Fruit fly (Drosophila melanogaster): ENCODE data around the gene IntS10.
A peak's percentile ranks its signal among the peaks of the same experiment; 100 is the strongest.

The IntS10 gene

dm6 chr3L:3809943-3810342 is 3.4 kb downstream of the IntS10 start, which contains the start of gene CG32262:
CG32262 (minus strand) TSS chr3L:3810196.
- peak; percentile 0 for TF ChIP-seq noc (tag; optimal IDR thresholded peaks at IDR 0.05)

dm6 chr3L:3811089-3811488 is 4.6 kb downstream of the IntS10 start, which contains the start of the genes CG32263 and PIG-B:
CG32263 (minus strand) TSS chr3L:3811114.
PIG-B (plus strand) TSS chr3L:3811263.
- TF ChIP-seq noc (tag; optimal IDR thresholded peaks at IDR 0.05), result no peak

DNA sequence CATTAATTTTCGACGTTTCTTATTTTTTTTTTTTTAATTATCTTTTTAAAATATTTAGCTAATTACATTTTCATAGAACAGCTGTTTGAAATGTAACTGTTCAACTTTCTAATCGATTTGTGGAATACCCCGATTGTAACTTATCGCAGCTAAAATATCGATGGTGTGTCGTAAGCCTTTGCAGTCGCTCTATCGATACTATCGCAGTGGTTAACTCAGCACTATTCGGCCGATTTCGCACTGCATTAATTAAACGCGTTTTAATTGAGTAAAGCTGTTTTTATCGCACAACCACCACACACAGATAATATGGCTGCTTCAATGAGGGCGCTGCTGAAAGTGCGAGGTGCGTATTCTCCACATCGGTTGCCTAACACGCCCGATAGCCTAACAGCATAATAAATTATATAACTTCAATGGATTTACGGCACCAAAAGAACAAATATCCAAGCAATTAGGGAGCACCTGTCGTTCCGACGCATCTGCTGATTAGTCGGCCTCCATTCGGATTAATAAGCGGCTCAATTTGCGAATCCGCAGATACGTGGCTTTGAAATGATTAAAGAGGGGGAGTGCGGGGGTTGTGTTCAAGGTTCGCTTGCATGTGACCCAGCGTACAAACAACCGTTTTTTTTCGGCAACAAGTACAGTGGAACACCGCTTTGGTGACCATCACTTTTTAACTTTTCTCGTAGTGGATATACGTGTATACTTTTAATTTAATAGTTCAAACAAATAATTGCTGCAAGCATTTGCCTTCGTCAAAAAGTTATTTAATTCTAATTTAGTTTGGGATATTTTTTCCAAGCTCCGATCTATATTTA is 7.7 kb downstream of the IntS10 start, which contains the start of gene Scsalpha1:
Gene Scsalpha1, plus strand, starts transcription at position 202 of the 824 bp plus-strand sequence.
- peak; percentile 43 for TF ChIP-seq noc (tag; optimal IDR thresholded peaks at IDR 0.05)

DNA sequence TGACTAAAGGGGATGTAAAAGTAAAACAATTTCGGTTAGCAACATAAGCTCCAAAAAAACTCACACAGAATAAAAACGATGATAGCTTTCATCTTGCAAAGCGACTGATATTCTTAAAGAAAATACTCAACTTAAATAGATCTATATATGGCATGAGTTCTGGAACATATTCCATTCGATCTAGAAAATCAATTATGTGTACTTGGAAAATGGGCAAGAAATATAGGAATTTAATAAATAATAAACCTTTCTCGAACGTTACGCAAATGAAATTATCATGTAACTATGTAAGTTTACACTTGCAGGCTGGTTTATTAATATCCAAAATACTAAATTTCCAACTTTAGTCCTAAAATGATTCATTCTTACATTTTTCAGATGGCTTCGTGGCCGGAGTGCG is 9.7 kb downstream of the IntS10 start, which contains the start of gene Acp63F:
Gene Acp63F, minus strand, starts transcription at position 101 of the 400 bp plus-strand sequence.
- TF ChIP-seq noc (tag; optimal IDR thresholded peaks at IDR 0.05), result no peak

DNA sequence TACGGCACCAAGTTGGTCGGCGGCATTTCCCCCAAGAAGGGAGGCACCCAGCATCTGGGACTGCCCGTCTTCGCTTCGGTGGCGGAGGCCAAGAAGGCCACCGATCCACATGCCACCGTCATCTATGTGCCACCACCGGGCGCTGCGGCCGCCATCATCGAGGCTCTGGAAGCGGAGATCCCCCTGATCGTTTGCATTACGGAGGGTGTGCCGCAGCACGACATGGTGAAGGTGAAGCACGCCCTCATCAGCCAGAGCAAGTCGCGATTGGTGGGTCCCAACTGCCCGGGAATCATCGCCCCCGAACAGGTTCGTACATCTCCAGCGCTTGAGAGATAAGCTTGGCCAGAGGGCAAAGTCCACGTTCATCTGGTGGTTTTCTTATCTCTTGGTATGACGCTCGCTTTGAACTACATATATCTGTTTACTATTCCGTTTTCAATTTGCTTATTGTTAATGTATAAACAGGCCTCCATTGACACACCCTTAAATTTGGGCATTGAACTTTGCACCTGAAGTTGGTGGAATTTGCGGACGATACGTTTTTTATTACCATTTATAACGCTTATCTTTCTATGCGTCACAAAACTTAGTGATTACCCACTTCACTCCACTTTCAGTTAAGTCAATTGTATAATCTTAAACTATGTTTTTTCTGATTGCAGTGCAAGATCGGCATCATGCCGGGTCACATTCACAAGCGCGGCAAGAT is 10.4 kb downstream of the IntS10 start:
- TF ChIP-seq noc (tag; optimal IDR thresholded peaks at IDR 0.05), result peak; percentile 53

dm6 chr3L:3818566-3819325 is 12.2 kb downstream of the IntS10 start, which contains the start of gene enc:
enc (plus strand) TSS chr3L:3818679.
- TF ChIP-seq noc (tag; optimal IDR thresholded peaks at IDR 0.05), result no peak

DNA sequence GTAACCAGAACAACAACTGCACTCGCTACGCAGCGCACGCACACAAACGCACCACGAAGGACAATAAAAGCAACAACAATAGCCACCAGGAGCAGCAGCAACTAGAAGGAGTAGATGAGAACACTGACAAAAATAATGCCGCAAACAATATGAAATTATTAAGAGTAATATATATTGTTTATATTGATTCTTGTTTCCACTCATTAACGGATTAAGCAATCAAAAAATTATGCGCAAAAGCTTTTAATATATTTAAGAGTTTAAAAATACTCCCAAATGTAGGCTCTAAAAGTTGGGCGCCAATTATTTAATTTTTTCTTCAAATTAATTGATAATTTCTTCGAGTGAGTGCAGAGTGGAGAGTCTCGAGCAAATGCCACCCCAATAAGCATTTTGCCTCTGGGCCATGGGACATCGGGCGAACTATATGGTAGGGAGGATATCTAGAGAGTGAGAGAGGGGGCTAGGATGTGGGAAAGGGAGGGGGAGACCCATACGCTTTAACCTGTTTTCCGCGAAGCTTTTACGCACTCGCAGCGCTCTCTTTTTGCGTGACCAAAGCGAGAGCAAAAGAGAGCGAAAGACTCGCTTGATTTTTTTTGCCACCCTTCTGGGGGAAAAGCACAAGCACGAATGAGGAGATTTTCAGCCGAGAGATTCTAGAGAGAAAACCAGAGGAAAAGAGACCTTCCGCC is 18.4 kb downstream of the IntS10 start, which contains the start of gene Rdh:
Gene Rdh, plus strand, starts transcription at position 660 of the 695 bp plus-strand sequence.
- TF ChIP-seq noc (tag; optimal IDR thresholded peaks at IDR 0.05), result peak; percentile 63

- no peak for TF ChIP-seq noc (tag; optimal IDR thresholded peaks at IDR 0.05)
Observed at dm6 chr3L:3825485-3825813, 18.9 kb downstream of the IntS10 start.

DNA sequence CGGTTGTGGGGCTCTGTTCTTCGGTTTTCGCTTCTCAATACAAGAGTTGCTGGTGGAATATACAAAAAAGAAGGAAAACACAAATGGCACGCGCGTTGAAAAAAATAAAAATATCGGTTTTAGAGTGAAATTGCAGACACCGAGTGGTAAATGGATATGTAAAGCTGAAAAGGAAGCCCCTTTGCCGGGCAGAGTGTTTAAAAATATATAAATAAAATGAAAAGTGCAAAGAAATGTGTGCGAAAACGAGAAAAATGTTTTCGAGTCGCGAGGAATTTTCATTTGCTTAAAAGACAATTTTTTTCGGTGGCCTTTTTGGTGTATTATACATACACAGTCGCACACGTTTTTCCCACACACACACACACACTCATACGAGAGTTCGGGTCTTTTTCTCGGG is 19.4 kb downstream of the IntS10 start:
- TF ChIP-seq noc (tag; optimal IDR thresholded peaks at IDR 0.05), result no peak

dm6 chr3L:3826541-3826940 is 20.0 kb downstream of the IntS10 start:
- TF ChIP-seq noc (tag; optimal IDR thresholded peaks at IDR 0.05), result no peak

DNA sequence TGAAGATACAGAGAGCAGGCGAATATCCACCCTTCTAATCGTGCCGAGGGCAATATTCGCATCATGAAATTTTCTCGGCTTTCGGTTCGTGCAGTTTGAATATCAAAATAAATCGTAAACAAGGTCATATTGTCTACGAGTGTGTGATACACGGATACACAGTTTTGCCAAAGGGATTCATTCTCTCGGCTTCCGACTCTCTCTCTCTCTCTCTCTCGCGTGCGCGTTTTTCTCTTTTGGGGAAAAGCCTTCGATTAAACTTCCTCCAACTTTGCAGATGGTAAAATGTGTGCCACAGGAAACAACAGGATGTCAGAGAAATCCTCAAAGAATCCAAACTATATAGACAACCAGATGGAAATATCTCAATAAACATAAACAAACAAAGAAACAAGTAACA is 21.6 kb downstream of the IntS10 start:
- no peak for TF ChIP-seq noc (tag; optimal IDR thresholded peaks at IDR 0.05)

DNA sequence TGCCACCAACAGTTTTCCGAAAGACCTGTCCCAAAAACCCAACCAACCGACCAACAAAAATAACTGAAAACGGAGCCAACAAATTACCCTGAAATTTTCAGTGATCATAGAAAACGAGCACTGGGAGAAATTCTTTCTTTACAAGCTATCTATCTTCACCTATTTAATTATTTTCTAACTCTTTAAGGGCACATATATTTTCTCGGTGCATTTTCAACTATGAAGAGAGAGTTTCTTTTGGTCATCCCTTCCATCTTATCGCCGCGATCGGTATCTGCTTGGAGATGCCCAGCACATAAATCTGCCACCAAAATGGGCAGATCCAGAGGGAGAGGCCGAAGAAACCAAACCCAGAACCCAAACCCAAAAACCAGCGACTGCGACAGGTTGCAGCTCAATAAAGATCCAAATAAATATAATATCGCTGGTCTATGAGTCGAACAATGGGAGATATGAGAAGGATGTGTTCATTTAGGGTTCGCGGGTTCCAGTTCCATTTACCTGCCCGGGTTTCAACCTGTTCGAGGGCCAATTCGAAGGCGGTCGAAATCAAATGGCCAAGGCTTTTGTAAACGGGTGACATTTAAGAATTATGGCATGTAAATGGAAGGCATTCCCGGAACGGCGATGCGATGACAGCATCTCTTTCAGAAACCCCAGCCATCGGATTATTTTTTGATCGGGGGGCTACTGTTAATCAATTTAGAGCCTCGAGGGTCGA is 36.6 kb downstream of the IntS10 start:
- no peak for TF ChIP-seq noc (tag; optimal IDR thresholded peaks at IDR 0.05)

dm6 chr3L:3845815-3846375 is 39.4 kb downstream of the IntS10 start, which contains the start of gene Awh:
Awh (plus strand) TSS chr3L:3846206.
- no peak for TF ChIP-seq noc (tag; optimal IDR thresholded peaks at IDR 0.05)

DNA sequence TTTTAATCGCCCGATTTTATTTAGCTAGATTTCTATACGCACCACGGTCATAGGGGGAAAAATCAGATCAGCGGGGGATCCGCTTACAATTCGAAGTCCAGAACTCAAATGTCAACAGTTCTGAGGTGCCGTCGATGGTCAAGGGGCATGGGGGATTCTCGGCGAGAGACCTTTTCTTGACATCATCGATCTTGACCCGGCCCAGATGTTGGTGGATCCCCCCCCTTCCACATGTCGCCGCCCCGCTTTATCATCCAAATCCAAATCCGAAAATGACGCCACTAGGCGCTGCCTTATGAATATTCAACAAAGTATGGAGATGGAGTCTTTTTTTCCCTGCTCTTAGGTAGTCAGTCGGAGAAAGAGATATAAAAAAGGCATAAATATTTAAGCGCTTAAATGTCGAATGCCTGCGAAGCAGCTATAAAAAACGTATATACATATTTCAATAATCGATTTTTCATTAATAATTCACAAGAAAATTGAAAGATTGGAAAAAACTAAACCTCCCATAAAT is 41.4 kb downstream of the IntS10 start:
- peak; percentile 14 for TF ChIP-seq noc (tag; optimal IDR thresholded peaks at IDR 0.05)
